Fruit fly (Drosophila melanogaster) whole organism, larva: ENCODE measurements around the gene CG32983.

ENCODE experiments used
- noc ChIP-seq: fragments of 200-800 bp; sonication (Bioruptor generic); optimal IDR thresholded peaks from 3 replicates; lab custom pipeline; 2019; ENCODE audit warnings: missing biosample characterization, mild to moderate bottlenecking, missing genetic modification characterization, moderate library complexity

The CG32983 gene

DNA sequence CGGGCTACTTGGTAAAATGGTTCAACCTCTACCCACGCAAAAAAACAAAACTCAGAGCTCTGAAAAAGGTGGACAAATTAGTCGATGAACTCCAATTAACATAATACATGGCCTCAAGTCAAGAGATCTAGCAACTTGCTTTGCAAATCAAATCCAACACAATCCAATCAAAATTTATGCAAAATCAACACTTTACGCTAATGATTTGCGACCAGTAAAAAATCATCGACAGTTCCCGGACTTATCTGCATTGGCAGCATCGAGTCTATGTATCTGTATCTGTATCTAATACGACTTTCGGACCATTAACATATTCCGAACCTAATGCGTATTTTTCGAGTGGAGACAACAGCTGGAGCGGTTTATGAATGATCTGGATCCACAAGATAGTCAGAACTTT lies 14.6 kb upstream of the CG32983 start:
- TF ChIP-seq noc (tag; lab: Kevin White, UChicago): no peak

DNA sequence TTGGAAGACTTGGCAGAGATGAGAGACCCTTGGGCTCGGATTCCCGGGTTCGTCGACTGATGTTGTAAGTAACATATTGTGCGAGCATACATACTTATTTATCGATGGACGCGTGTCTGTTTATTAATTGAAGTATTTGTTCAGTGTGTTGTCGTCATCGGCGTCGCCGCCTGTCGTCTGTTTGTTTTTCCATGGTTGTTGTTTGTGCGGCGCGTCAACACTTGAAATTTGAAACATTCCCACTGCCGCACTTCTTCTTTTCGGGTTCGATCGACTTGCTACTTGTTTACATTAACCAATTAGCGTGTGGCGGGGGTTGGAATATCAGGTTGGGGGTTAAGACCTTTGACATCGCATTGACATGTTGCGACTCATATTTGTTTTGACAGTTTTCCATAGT lies 13.4 kb upstream of the CG32983 start:
- TF ChIP-seq noc (tag; lab: Kevin White, UChicago): no peak

DNA sequence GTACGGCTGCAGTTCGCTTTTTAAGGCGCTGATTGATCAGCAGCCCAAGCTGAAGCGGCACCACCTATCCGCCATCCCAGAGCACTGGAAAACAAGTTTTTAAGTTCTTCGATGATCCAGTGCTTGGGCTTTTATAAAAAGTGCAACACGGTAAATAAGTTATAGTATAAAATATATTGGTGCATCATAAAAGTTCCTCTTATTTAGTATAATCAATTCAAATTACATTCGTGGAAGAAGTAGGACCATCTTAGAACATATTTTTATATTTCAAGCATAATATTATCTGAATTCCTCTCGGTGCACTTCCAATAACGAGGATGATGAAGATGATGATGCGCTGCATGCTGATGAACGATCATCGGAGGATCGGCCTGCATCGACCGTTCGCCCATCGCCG lies 10.2 kb upstream of the CG32983 start:
- no peak for TF ChIP-seq noc (tag; lab: Kevin White, UChicago)

DNA sequence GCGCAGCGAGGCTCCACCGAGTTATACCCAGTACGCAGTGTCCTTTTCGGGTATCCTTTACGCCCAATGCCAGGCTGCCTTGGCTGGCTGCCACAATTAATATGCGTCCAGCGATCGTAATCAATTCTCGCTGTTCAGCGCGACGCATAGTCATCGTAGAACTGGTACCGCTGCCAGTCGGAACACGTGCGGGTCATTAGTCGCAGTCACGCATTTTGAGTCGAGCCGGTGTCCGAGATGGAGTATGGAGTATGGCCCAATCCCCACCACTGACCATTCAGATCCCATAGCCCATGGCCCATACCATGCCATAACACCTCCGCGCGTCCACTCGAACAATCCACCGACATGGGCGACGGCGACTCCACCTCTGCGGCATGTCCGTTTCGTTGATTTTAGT lies 7.9 kb upstream of the CG32983 start:
- no peak for TF ChIP-seq noc (tag; lab: Kevin White, UChicago)

DNA sequence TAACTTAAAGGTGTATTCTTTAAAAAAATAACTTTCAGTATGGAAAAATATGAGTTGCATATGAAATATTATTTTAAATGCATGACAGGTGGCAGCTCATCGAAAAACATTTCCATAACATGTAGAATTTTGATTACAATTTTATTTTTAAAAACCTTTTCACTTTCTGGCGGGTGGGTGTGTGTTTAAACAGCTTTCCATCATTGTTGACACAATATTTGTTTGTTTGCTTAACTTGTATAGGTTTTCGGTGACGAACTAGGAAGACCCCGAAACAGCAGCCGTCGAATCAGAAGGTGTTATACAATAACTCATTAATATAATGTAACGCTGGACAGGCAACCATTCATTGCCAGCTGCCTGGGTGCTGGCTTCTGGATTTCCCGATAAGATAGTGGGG lies 5.8 kb upstream of the CG32983 start:
- no peak for TF ChIP-seq noc (tag; lab: Kevin White, UChicago)

DNA sequence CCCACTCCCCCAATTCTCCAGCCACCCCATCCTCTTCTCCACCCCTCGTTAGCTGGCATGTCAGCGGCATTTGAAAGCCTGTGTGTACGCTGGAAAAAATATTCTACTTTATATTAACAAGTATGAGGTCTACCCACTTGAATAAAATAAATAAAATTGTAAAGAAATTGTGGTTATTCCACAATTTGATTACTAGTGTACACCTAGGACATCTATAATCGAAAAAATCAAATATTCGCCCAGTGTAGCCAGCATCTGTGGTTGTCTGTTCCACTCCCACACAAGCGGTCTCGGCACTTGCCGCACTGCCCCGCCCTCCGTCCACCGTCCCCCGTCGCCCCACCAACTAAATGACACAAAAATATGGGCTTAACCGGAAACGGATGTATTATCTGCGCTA lies 4.9 kb upstream of the CG32983 start:
- TF ChIP-seq noc (tag; lab: Kevin White, UChicago): no peak

DNA sequence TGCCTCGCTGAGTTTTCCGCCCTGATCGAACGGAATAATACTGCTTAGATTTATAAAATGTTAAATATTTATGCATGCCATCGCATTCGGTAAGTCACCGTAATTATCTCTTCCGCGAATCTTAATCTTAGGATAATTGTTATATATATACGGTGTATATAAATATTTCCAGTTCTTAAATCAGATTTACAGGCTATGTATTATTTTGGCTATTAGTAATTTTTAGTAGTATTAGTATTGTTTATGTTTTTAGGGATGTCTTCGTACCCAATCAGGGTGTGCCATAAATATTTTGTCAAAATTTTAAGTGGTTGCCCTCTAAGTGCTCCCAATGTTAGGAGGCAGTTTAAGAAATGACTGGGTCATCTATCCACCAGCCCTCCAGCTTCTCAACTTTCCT lies 3.2 kb upstream of the CG32983 start, which contains the start of gene CG32986:
CG32986 (plus strand) TSS at position 301 of the 400 bp plus-strand sequence.
- TF ChIP-seq noc (tag; lab: Kevin White, UChicago): no peak

DNA sequence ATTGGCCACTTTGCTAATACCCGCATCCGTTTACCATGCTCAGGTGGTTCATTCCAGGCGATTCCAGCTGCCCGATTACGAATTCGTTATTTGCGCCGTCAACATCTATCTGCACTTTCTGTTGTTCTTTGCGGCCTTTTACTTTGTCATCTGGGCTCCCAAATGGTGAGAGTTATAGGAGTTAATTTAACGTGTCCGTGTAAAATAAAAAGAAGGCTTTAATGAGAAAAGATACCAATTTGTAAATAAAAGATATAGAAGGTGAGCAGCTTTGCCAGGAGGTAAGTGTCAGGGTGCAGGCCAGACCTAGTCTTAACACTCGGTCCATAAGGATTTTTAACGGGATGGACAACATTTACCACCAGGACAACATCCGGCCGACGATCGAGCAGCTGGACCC lies 2.1 kb upstream of the CG32983 start, which contains the start of gene CG32987:
CG32987 (plus strand) TSS at position 301 of the 400 bp plus-strand sequence.
- TF ChIP-seq noc (tag; lab: Kevin White, UChicago): no peak

DNA sequence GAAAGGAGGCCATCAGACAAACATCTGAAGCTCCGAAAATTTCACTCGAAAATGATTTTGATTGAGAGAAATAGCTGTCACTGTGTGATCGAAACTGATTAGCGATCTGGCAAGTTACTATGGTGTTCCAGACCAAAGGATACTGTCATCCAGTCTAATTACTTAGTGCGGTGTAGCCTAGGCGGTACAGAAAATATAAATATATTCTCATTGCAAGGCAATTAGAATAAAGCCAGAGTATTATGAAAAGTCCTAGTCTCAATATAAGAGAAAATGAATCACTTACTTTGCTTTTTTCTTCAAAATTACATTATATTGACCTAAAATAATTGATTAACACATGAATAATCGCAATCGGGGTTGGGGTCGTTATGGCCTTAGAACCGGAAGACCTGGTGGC lies 1.1 kb upstream of the CG32983 start, which contains the start of gene CG32988:
CG32988 (plus strand) TSS at position 301 of the 400 bp plus-strand sequence.
- TF ChIP-seq noc (tag; lab: Kevin White, UChicago): no peak

DNA sequence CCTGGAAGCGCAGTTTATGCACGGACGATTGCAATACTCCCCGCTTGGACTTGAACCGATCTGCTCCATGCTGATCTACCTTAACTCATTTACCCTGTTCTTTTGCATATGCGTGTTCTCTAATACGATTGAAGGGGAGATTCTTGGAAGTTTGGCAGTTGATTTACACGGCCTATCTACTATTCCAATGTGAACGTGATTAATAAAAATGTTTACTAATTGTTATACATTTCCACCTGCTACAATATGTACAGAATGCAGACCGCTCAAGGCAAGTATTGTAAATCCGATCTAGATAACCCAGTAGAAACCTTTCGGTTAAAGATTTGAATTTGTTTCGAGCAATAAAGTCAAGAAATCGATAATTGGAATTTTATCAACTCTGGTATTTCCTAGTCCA lies 817 bp downstream of the CG32983 start, which contains the start of gene CG9483:
CG9483 (plus strand) TSS at position 301 of the 400 bp plus-strand sequence.
- TF ChIP-seq noc (tag; lab: Kevin White, UChicago): no peak

DNA sequence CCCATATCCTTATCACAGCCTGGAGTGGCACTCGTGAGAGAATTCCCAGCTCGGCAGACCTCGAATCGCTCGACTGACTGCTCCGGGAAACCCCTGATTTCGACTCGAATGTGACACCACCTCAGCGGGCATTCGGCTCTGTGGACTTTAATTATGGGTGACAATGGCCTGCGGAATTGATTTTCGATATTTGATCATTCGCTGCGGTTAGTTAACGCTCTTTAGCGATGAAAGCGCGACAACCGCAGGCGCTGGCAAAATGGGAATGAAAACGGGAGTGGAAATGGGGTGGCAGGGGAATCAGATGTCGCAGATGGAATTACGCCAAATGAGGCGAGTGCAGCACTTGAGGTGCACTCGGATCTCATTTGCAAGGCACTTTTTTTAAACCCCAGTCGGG lies 6.0 kb downstream of the CG32983 start:
- no peak for TF ChIP-seq noc (tag; lab: Kevin White, UChicago)

DNA sequence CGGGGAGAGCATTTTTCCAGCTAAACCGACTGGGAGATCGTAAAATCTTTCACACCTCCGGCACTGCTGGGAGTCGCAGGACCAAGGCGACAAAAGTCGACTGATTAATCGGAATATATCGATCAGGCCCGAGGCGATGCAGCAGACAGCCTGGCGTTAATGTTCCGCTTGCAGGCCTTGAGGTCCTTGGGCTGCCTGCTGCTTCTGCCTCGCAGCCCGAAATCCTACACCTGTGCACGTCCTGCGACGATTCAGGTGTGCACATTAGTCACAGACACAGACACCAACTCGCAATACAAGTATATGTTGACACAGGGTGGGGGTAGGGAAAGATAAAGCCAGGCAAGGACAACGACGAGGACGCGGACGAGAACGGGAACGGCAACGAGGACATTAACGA lies 10.2 kb downstream of the CG32983 start:
- no peak for TF ChIP-seq noc (tag; lab: Kevin White, UChicago)

DNA sequence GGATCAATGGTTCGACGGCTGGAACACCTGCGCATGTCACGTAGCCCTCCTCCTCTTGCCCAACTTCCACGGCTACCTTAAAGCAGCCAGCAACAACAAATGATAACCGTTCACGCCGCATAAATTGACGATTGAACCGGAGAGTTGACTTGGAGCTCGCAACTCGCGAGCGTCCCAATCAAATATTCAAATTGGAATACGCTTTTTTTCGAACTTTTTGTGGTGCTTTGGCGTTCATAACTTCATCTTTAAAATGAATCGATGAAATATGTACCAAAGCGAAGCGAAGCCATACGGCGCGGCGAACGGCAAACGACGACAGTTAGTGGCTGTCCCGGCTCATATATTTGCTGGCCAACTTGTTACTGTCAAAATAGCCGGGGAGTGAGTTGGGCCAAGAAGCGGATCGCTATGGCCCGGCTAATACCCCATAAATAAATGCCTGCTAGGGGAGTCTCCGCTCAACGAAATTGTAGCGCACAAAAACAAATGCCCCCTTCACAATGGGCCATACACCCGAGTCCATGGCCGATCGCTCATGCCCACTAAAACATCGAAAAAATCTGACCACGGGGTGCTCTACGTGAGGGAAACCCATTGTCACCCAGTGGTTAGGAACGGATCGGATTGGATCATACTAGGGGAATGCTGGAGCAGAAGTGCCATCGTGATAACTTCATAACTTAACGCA lies 13.7 kb downstream of the CG32983 start:
- TF ChIP-seq noc (tag; lab: Kevin White, UChicago): peak; percentile 55

DNA sequence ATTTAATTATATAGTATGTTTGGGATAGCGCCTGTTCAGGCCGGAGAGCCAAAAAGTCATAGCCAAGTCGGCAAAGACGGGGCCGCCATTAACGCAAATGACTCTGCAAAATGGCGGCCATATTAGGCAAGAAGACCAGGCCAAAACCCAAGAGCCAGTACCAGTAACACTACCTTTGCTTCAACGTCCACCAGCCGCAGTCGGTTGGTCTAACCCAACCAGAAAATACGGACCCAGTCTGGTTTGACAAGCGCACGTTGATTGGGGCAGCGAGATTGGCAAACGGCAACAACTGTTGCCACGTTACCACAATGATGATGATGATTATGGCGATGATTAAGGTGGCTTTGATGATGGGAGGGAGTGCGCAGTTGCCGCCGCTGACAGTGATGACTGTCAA lies 15.4 kb downstream of the CG32983 start:
- no peak for TF ChIP-seq noc (tag; lab: Kevin White, UChicago)

DNA sequence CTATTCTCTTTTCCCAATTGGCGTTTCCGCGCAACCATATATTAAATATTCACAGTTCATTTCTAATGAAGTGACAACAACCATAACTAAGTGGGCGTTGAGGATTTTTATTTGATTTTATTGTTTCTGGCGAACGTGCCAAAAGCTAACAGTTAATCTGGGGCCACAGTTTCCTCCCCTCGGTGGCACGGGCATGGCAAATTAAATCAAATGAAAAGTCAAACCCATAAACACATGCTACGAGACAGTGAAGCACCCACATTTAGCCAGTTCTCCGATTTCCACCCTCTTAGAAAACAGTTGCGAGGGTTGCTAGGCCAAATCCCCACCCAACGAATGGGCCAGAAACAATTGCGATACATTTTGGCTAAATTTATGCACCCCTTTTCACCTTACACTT lies 18.5 kb downstream of the CG32983 start:
- no peak for TF ChIP-seq noc (tag; lab: Kevin White, UChicago)

DNA sequence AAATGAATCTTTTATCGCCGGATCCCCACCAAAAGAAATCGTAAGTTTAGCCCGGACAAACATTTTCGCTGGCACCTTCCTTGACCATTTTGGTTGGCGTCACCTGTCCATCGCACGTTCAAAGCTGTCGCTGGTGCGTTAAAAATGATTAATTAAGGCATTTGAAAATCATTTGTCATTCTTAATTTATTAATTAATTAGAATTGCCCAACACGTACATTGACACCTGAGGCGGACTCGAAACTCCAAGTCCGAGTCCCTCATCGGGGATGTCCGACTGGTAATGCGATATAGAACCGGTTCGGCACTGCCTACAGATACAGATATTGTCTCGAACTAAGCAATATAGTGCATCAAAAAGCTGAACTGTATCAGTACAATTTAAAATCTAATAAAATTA lies 22.6 kb downstream of the CG32983 start:
- TF ChIP-seq noc (tag; lab: Kevin White, UChicago): no peak

DNA sequence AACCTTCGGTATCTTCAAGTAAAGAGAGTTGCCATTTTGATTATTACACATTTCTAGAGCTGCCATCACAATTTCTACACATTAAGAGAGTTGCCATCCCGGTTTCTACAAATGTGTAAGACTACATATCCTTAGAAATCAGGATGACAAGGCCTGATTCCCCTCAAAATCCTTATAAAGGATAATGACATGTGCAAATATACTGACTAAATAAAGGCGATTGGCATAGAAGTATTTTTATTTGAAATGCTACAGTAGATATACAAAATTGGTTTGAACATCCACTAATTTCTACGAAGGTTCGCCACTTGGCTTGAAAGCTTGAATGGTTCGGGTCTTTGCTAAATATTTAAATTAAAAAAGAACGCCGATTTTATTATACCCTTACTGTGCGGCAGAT lies 23.1 kb downstream of the CG32983 start:
- no peak for TF ChIP-seq noc (tag; lab: Kevin White, UChicago)
